Worm (Caenorhabditis elegans): ENCODE data around the gene rrp-1.
A peak's percentile ranks its signal among the peaks of the same experiment; 100 is the strongest.

The rrp-1 gene

ce11 chrIV:9982895-9983294 lies 819 bp upstream of the rrp-1 start, which contains the start of gene mam-2:
Gene mam-2 (plus strand): TSS chrIV:9983195.
- TF ChIP-seq mls-2 (tag; optimal IDR thresholded peaks at IDR 0.05), result no peak
- TF ChIP-seq ham-2 (GFP tag; optimal IDR thresholded peaks at IDR 0.05), result peak; percentile 33
- no peak for TF ChIP-seq snpc-4 (tag; optimal IDR thresholded peaks at IDR 0.05)

ce11 chrIV:9977602-9978172 lies 4.4 kb downstream of the rrp-1 start, which contains the start of gene dhp-2:
Gene dhp-2 (plus strand): TSS chrIV:9978122.
- no peak for TF ChIP-seq ceh-83 (GFP tag; optimal IDR thresholded peaks at IDR 0.05)
- TF ChIP-seq unc-120 (tag; optimal IDR thresholded peaks at IDR 0.05; ENCODE audit: poor library complexity, severe bottlenecking), result no peak
- no peak for TF ChIP-seq nhr-12 (tag; optimal IDR thresholded peaks at IDR 0.05)
- TF ChIP-seq cnd-1 (tag; optimal IDR thresholded peaks at IDR 0.05), result no peak
- TF ChIP-seq ztf-11 (tag; optimal IDR thresholded peaks at IDR 0.05), result no peak
- TF ChIP-seq drap-1 (GFP tag; optimal IDR thresholded peaks at IDR 0.05), result no peak
- peak; percentile 83 for TF ChIP-seq hlh-1 (tag; optimal IDR thresholded peaks at IDR 0.05)
- no peak for TF ChIP-seq nhr-28 (tag; optimal IDR thresholded peaks at IDR 0.05)

- TF ChIP-seq tbx-8 (GFP tag; optimal IDR thresholded peaks at IDR 0.05) (no peak), nhr-237 (tag; optimal IDR thresholded peaks at IDR 0.05) (no peak), zip-8 (tag; optimal IDR thresholded peaks at IDR 0.05) (no peak), ztf-11 (tag; optimal IDR thresholded peaks at IDR 0.05) (no peak), mls-2 (tag; optimal IDR thresholded peaks at IDR 0.05) (no peak), M03D4.4 (tag; optimal IDR thresholded peaks at IDR 0.05) (no peak), sptf-1 (tag; optimal IDR thresholded peaks at IDR 0.05) (no peak), nhr-76 (tag; optimal IDR thresholded peaks at IDR 0.05) (no peak), cnd-1 (tag; optimal IDR thresholded peaks at IDR 0.05) (no peak), unc-120 (tag; optimal IDR thresholded peaks at IDR 0.05; ENCODE audit: poor library complexity, severe bottlenecking) (no peak), unc-39 (tag; optimal IDR thresholded peaks at IDR 0.05) (no peak), nhr-12 (tag; optimal IDR thresholded peaks at IDR 0.05) (no peak), ces-1 (GFP tag; optimal IDR thresholded peaks at IDR 0.05) (no peak), sem-2 (GFP tag; optimal IDR thresholded peaks at IDR 0.05) (no peak), ham-2 (GFP tag; optimal IDR thresholded peaks at IDR 0.05) (no peak)
These were observed 5.8 kb downstream of the rrp-1 start, which contains the start of gene C47E12.14 for ce11 chrIV:9976284-9976683. Gene C47E12.14 (minus strand): TSS chrIV:9976384.

- TF ChIP-seq mep-1 (tag; optimal IDR thresholded peaks at IDR 0.05) (no peak), ceh-83 (GFP tag; optimal IDR thresholded peaks at IDR 0.05) (no peak), ceh-43 (GFP tag; optimal IDR thresholded peaks at IDR 0.05) (no peak), elt-1 (tag; optimal IDR thresholded peaks at IDR 0.05; ENCODE audit: borderline replicate concordance, insufficient read depth) (no peak), drap-1 (GFP tag; optimal IDR thresholded peaks at IDR 0.05) (no peak), nhr-237 (tag; optimal IDR thresholded peaks at IDR 0.05) (no peak), nhr-28 (tag; optimal IDR thresholded peaks at IDR 0.05) (no peak), zip-8 (tag; optimal IDR thresholded peaks at IDR 0.05) (no peak), snpc-4 (tag; optimal IDR thresholded peaks at IDR 0.05) (no peak)
These were observed 7.7 kb downstream of the rrp-1 start, which contains the start of gene C47E12.9 for ce11 chrIV:9974392-9974791. Gene C47E12.9 (plus strand): TSS chrIV:9974692.

- no peak for TF ChIP-seq unc-62 (GFP tag; optimal IDR thresholded peaks at IDR 0.05)
- no peak for TF ChIP-seq nhr-2 (tag; optimal IDR thresholded peaks at IDR 0.05)
- TF ChIP-seq nhr-237 (tag; optimal IDR thresholded peaks at IDR 0.05), result no peak
- no peak for TF ChIP-seq ces-1 (GFP tag; optimal IDR thresholded peaks at IDR 0.05)
- TF ChIP-seq hlh-1 (tag; optimal IDR thresholded peaks at IDR 0.05), result no peak
- no peak for TF ChIP-seq elt-3 (tag; optimal IDR thresholded peaks at IDR 0.05)
- TF ChIP-seq snpc-4 (tag; optimal IDR thresholded peaks at IDR 0.05), result no peak
- no peak for TF ChIP-seq ceh-83 (GFP tag; optimal IDR thresholded peaks at IDR 0.05)
- TF ChIP-seq lin-32 (GFP tag; optimal IDR thresholded peaks at IDR 0.05), result no peak
These were observed 9.4 kb downstream of the rrp-1 start, which contains the start of the genes C47E12.12 and C47E12.10 for ce11 chrIV:9972629-9973028. Gene C47E12.12 (minus strand): TSS chrIV:9972729. Gene C47E12.10 (plus strand): TSS chrIV:9972800.

- no peak for TF ChIP-seq mab-5 (tag; optimal IDR thresholded peaks at IDR 0.05)
- no peak for TF ChIP-seq flh-1 (GFP tag; optimal IDR thresholded peaks at IDR 0.05)
- no peak for TF ChIP-seq mls-2 (tag; optimal IDR thresholded peaks at IDR 0.05)
- no peak for TF ChIP-seq nhr-76 (tag; optimal IDR thresholded peaks at IDR 0.05)
- TF ChIP-seq ham-2 (GFP tag; optimal IDR thresholded peaks at IDR 0.05), result no peak
- no peak for TF ChIP-seq unc-39 (tag; optimal IDR thresholded peaks at IDR 0.05)
These were observed 13.0 kb downstream of the rrp-1 start, which contains the start of the genes kin-5 and C47E12.11 for ce11 chrIV:9969081-9969480. Gene kin-5 (minus strand): TSS chrIV:9969181. Gene C47E12.11 (plus strand): TSS chrIV:9969400.
